Fruit fly (Drosophila melanogaster) Kc167 (cell line): ENCODE results near the gene Tspo.

ENCODE experiments used
- Myc ChIP-seq: fragments of >200 bp; optimal IDR thresholded peaks from 2 replicates; lab custom pipeline; 2017; ENCODE audit warnings: missing external identifiers
- Sin3A ChIP-seq: fragments of >200 bp; optimal IDR thresholded peaks from 2 replicates; lab custom pipeline; 2018; ENCODE audit warnings: missing external identifiers
- h ChIP-seq: fragments of >200 bp; optimal IDR thresholded peaks from 3 replicates; lab custom pipeline; 2018; ENCODE audit warnings: missing external identifiers
- insv ChIP-seq: fragments of >200 bp; optimal IDR thresholded peaks from 3 replicates; lab custom pipeline; 2018; ENCODE audit warnings: missing external identifiers
- psq ChIP-seq: fragments of >200 bp; optimal IDR thresholded peaks from 2 replicates; lab custom pipeline; 2017; ENCODE audit warnings: missing external identifiers
- ttk ChIP-seq: sonication (Bioruptor generic); optimal IDR thresholded peaks from 2 replicates; lab custom pipeline; 2017; ENCODE audit warnings: missing external identifiers

Gene Tspo

DNA sequence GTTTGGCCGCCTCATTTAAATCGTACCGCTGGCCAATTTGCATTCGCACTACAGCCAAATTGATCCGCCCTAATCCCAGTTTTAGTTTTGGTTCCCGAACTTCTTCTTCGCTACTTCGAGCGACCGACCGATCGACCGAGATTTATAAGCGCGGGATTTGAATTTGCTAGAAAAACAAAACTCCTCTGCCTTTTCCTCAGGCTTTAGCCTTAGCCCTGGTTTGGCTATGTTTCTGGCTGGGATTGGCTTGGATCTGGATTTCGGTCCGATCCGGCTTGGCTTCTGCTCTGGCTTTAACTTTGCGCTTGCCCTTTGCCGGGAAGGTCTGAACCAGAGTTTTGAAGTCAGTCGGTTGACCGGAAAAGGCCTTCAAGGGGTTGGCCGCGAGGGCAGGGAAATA lies 42.4 kb downstream of the Tspo start:
- TF ChIP-seq Sin3A (lab: Kevin White, UChicago) (no peak), insv (lab: Kevin White, UChicago) (no peak), h (lab: Kevin White, UChicago) (no peak), Myc (lab: Kevin White, UChicago) (no peak), ttk (lab: Kevin White, UChicago) (no peak), psq (no peak)

DNA sequence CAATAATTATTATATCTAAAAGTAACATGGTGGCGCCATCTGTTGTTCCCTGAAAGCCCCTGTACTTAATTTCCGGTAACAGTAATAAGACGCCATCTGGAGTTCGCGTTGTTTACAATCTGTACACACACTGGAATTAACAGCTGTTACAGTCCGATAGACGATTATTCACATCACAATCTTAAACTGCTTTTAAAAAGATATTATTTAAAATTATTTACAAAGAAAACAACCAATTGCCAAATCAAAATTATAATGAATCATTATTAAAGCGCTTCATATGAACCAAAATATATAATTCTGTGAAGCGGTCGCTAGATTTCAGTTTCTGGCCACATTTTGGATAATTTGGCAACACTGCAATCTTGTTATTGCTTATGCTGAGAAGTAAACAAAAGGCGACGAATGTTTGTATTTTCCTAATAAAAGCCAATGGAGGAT lies 43.0 kb downstream of the Tspo start, which contains the start of gene CG13689:
CG13689 (plus strand) TSS at position 375 of the 441 bp plus-strand sequence.
- no peak for TF ChIP-seq psq
- TF ChIP-seq insv (lab: Kevin White, UChicago) = no peak
- TF ChIP-seq Sin3A (lab: Kevin White, UChicago) = no peak
- TF ChIP-seq ttk (lab: Kevin White, UChicago) = no peak
- no peak for TF ChIP-seq Myc (lab: Kevin White, UChicago)
- no peak for TF ChIP-seq h (lab: Kevin White, UChicago)

- TF ChIP-seq insv (lab: Kevin White, UChicago) (no peak), ttk (lab: Kevin White, UChicago) (no peak), Myc (lab: Kevin White, UChicago) (no peak), Sin3A (lab: Kevin White, UChicago) (no peak), psq (no peak), h (lab: Kevin White, UChicago) (no peak)
Measured at dm6 chr2L:604060-604459, 44.6 kb downstream of the Tspo start.

- no peak for TF ChIP-seq h (lab: Kevin White, UChicago)
Measured at dm6 chr2L:606165-606564, 46.8 kb downstream of the Tspo start.

- TF ChIP-seq Sin3A (lab: Kevin White, UChicago) = no peak
- TF ChIP-seq psq = no peak
- no peak for TF ChIP-seq insv (lab: Kevin White, UChicago)
- no peak for TF ChIP-seq Myc (lab: Kevin White, UChicago)
- no peak for TF ChIP-seq h (lab: Kevin White, UChicago)
- no peak for TF ChIP-seq ttk (lab: Kevin White, UChicago)
Measured at dm6 chr2L:606952-607351, 47.5 kb downstream of the Tspo start.

dm6 chr2L:608143-608542 lies 48.7 kb downstream of the Tspo start:
- TF ChIP-seq Sin3A (lab: Kevin White, UChicago) (no peak), h (lab: Kevin White, UChicago) (no peak), ttk (lab: Kevin White, UChicago) (no peak), psq (no peak), insv (lab: Kevin White, UChicago) (no peak), Myc (lab: Kevin White, UChicago) (no peak)

DNA sequence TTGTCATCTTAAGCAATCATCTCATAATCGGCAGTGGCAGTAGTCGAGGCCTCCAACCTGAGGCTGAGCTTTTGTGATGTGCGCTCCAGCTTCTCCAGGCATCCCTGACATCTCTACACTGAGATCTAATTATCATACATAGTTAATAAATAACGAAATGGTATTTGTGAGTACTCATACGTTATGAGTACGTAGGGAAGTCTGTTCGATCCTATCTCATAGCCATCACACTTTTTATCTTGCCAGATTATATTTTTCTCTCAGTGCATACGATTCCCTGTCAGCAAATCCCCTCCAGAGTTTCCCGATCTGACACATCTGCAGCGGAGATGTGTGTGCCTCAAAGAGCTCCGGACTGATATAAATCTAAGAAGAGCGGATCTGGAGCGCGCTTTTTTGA lies 50.1 kb downstream of the Tspo start:
- TF ChIP-seq Myc (lab: Kevin White, UChicago) (no peak), psq (no peak), insv (lab: Kevin White, UChicago) (no peak), h (lab: Kevin White, UChicago) (no peak), ttk (lab: Kevin White, UChicago) (no peak), Sin3A (lab: Kevin White, UChicago) (no peak)
